Worm (Caenorhabditis elegans): ENCODE measurements around the gene F21A3.2.

The F21A3.2 gene

DNA sequence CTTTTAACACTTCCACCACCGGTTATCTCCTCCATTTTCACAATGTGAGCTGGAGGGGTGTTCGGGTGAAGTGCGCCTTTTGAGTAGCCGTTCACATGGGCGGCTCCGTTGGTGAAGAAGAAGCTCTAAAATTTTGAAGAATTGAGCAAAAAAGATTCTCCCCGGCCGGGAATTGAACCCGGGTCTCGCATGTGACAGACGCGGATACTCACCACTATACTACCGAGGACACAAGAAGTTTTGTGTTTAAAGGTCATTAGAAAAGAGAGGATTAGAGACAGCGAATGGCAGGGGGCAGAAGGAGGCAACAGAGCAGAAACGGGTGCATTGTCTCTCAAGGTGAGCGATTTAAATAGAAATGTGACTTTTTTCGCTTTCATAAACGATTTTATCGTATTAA is 17.9 kb upstream of the F21A3.2 start (continued):
- TF ChIP-seq ceh-20 (GFP tag; IDR thresholded peaks at IDR 0.05), result no peak
- peak in 1 of 2 experiments; percentile 35 for TF ChIP-seq hif-1 (tag; optimal IDR thresholded peaks at IDR 0.05)
- peak; percentile 54 for TF ChIP-seq nhr-102 (tag; optimal IDR thresholded peaks at IDR 0.05)
- peak; percentile 47 for TF ChIP-seq lin-13 (GFP tag; optimal IDR thresholded peaks at IDR 0.05)
- TF ChIP-seq zip-2 (tag; optimal IDR thresholded peaks at IDR 0.05), result no peak
- peak; percentile 66; the same call in 1 of the 2 replicates for TF ChIP-seq snpc-1.2 (GFP tag; IDR thresholded peaks at IDR 0.05)
- no peak for TF ChIP-seq nhr-237 (tag; optimal IDR thresholded peaks at IDR 0.05)
- peak; percentile 63; the same call in 1 of the 2 replicates for TF ChIP-seq Y105C5A.15 (GFP tag; IDR thresholded peaks at IDR 0.05)
- peak; percentile 60; the same call in 1 of the 2 replicates for TF ChIP-seq lin-29 (GFP tag; IDR thresholded peaks at IDR 0.05)
- no peak for TF ChIP-seq egl-27 (tag; optimal IDR thresholded peaks at IDR 0.05)
- TF ChIP-seq mep-1 (tag; optimal IDR thresholded peaks at IDR 0.05), result peak; percentile 67
- peak; percentile 56; the same call in 1 of the 2 replicates for TF ChIP-seq nhr-42 (GFP tag; IDR thresholded peaks at IDR 0.05)
- peak; percentile 73 for TF ChIP-seq sdz-12 (GFP tag; optimal IDR thresholded peaks at IDR 0.05)
- peak in 1 of 2 experiments; percentile 55 for TF ChIP-seq mdl-1 (tag; optimal IDR thresholded peaks at IDR 0.05)
- no peak for TF ChIP-seq F37D6.2 (tag; optimal IDR thresholded peaks at IDR 0.05)
- TF ChIP-seq daf-16 (GFP tag; optimal IDR thresholded peaks at IDR 0.05), result peak in 1 of 2 experiments; percentile 28
- peak; percentile 32 for TF ChIP-seq daf-16 (tag; optimal IDR thresholded peaks at IDR 0.05)
- TF ChIP-seq jun-1 (tag; optimal IDR thresholded peaks at IDR 0.05), result no peak
- peak; percentile 41; the same call in 1 of the 2 replicates for TF ChIP-seq zip-11 (GFP tag; IDR thresholded peaks at IDR 0.05)
- TF ChIP-seq spr-3 (GFP tag; optimal IDR thresholded peaks at IDR 0.05), result peak; percentile 53
- TF ChIP-seq Y75B8A.6 (GFP tag; IDR thresholded peaks at IDR 0.05), result 0 out of 2 replicates have a peak, but pooled peaks have one; percentile 60
- TF ChIP-seq dpl-1 (GFP tag; optimal IDR thresholded peaks at IDR 0.05), result peak; percentile 10
- TF ChIP-seq D1046.2 (GFP tag; IDR thresholded peaks at IDR 0.05), result peak; percentile 84
- no peak for TF ChIP-seq ceh-62 (tag; optimal IDR thresholded peaks at IDR 0.05)
- TF ChIP-seq ctbp-1 (GFP tag; IDR thresholded peaks at IDR 0.05), result 0 out of 2 replicates have a peak, but pooled peaks have one; percentile 26
- peak; percentile 82 for TF ChIP-seq madf-9 (GFP tag; conservative IDR thresholded peaks at IDR 0.05)
- TF ChIP-seq set-16 (GFP tag; IDR thresholded peaks at IDR 0.05), result 0 out of 2 replicates have a peak, but pooled peaks have one; percentile 33
- peak; percentile 9 for TF ChIP-seq nhr-28 (tag; optimal IDR thresholded peaks at IDR 0.05)
- TF ChIP-seq duxl-1 (tag; optimal IDR thresholded peaks at IDR 0.05; ENCODE audit: poor library complexity), result peak; percentile 63
- no peak for TF ChIP-seq daf-12 (tag; optimal IDR thresholded peaks at IDR 0.05)
- no peak for TF ChIP-seq R02D3.7 (tag; optimal IDR thresholded peaks at IDR 0.05)
- no peak for TF ChIP-seq lin-1 (GFP tag; IDR thresholded peaks at IDR 0.05)
- TF ChIP-seq ces-1 (GFP tag; optimal IDR thresholded peaks at IDR 0.05), result no peak
- no peak for TF ChIP-seq ZK546.5 (tag; optimal IDR thresholded peaks at IDR 0.05)
- no peak for TF ChIP-seq nhr-11 (tag; optimal IDR thresholded peaks at IDR 0.05)
- peak in 1 of 2 experiments; percentile 27 for TF ChIP-seq lsy-2 (tag; optimal IDR thresholded peaks at IDR 0.05)
- peak; percentile 87 for TF ChIP-seq F26F4.8 (GFP tag; conservative IDR thresholded peaks at IDR 0.05)
- 0 out of 2 replicates have a peak, but pooled peaks have one; percentile 32 for TF ChIP-seq dmd-9 (GFP tag; IDR thresholded peaks at IDR 0.05)
- no peak for TF ChIP-seq skn-1 (tag; optimal IDR thresholded peaks at IDR 0.05)
- TF ChIP-seq ztf-7 (tag; optimal IDR thresholded peaks at IDR 0.05), result no peak
- TF ChIP-seq aha-1 (tag), result peak; percentile 98
- TF ChIP-seq gei-8 (GFP tag; optimal IDR thresholded peaks at IDR 0.05), result no peak
- TF ChIP-seq mxl-3 (GFP tag; optimal IDR thresholded peaks at IDR 0.05), result peak; percentile 50
- TF ChIP-seq ceh-44 (GFP tag; IDR thresholded peaks at IDR 0.05), result 0 out of 2 replicates have a peak, but pooled peaks have one; percentile 29
- peak; percentile 47 for TF ChIP-seq Y5F2A.4 (GFP tag; optimal IDR thresholded peaks at IDR 0.05)
- TF ChIP-seq F49E8.2 (tag; optimal IDR thresholded peaks at IDR 0.05; ENCODE audit: borderline replicate concordance), result peak; percentile 2
- no peak for TF ChIP-seq fkh-10 (GFP tag; optimal IDR thresholded peaks at IDR 0.05)
- TF ChIP-seq vab-7 (GFP tag; IDR thresholded peaks at IDR 0.05), result peak; percentile 69; the same call in 1 of the 2 replicates
- peak; percentile 52 for TF ChIP-seq mes-2 (tag; optimal IDR thresholded peaks at IDR 0.05; ENCODE audit: poor library complexity, severe bottlenecking)
- TF ChIP-seq cey-2 (tag; optimal IDR thresholded peaks at IDR 0.05; ENCODE audit: borderline replicate concordance, insufficient read depth), result no peak
